Worm (Caenorhabditis elegans) whole organism, L4/young adult: ENCODE measurements around the gene gpa-1.

Source experiments
- W03F9.2 ChIP-seq: fragments of 150-350 bp; optimal IDR thresholded peaks from 2 replicates; lab custom pipeline; 2014; ENCODE audit warnings: missing biosample characterization, missing genetic modification characterization
- dao-5 ChIP-seq: sonication (generic microtip); optimal IDR thresholded peaks from 2 replicates; lab custom pipeline; 2016; ENCODE audit warnings: missing genotype, missing genetic modification characterization, moderate library complexity, missing compliant biosample characterization
- him-1 ChIP-seq: sonication (generic microtip); optimal IDR thresholded peaks from 2 replicates; lab custom pipeline; 2016; ENCODE audit warnings: missing genotype, missing genetic modification reagents, missing genetic modification characterization, missing compliant biosample characterization

DNA sequence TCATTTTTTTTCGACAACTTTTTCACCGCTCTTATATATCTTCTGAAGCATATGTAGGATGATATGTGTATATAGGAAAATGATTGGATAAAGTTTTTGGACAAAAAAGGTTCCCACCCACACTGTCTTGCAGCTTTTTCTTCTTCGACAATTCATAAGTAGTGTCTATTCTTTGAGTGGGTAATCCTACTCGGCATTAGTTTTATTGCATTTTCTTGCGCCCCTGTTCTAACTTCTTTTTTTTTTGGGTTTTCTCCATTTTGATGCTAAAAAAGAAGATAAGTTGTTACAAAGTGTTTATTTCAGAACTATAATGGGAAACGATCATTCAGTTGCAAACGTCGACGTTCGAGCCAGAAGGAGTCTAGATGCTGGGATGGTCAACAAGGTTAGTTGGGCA lies 43.2 kb downstream of the gpa-1 start, which contains the start of gene glb-3:
- TF ChIP-seq dao-5 (tag; lab: Kevin White, UChicago), result no peak
- TF ChIP-seq W03F9.2, result no peak
- TF ChIP-seq him-1 (tag; lab: Kevin White, UChicago), result no peak
